Fruit fly (Drosophila melanogaster): ENCODE measurements around the gene Brd7-9.
A peak's percentile ranks its signal among the peaks of the same experiment; 100 is the strongest.

Brd7-9 gene

dm6 chr2L:7779785-7780184 is 2.9 kb upstream of the Brd7-9 start, which contains the start of gene Uro:
Gene Uro (plus strand): TSS chr2L:7780085.
- TF ChIP-seq CG17801 (GFP tag; optimal IDR thresholded peaks at IDR 0.05; ENCODE audit: partially characterized antibody) = no peak

dm6 chr2L:7781165-7781564 is 1.5 kb upstream of the Brd7-9 start, which contains the start of gene CG7164:
Gene CG7164 (plus strand): TSS chr2L:7781465.
- no peak for TF ChIP-seq CG17801 (GFP tag; optimal IDR thresholded peaks at IDR 0.05; ENCODE audit: partially characterized antibody)

dm6 chr2L:7788952-7789466 is 6.3 kb downstream of the Brd7-9 start:
- TF ChIP-seq CG17801 (GFP tag; optimal IDR thresholded peaks at IDR 0.05; ENCODE audit: partially characterized antibody) = no peak

dm6 chr2L:7790081-7790447 is 7.4 kb downstream of the Brd7-9 start:
- TF ChIP-seq CG17801 (GFP tag; optimal IDR thresholded peaks at IDR 0.05; ENCODE audit: partially characterized antibody) = no peak

dm6 chr2L:7790448-7791355 is 8.0 kb downstream of the Brd7-9 start, which contains the start of gene CG7149:
Gene CG7149 (minus strand): TSS chr2L:7790557.
- TF ChIP-seq CG17801 (GFP tag; optimal IDR thresholded peaks at IDR 0.05; ENCODE audit: partially characterized antibody) = peak; percentile 38

dm6 chr2L:7791356-7791738 is 8.7 kb downstream of the Brd7-9 start:
- no peak for TF ChIP-seq CG17801 (GFP tag; optimal IDR thresholded peaks at IDR 0.05; ENCODE audit: partially characterized antibody)

- peak; percentile 1 for TF ChIP-seq CG17801 (GFP tag; optimal IDR thresholded peaks at IDR 0.05; ENCODE audit: partially characterized antibody)
Observed at dm6 chr2L:7794689-7795475, 12.2 kb downstream of the Brd7-9 start.

dm6 chr2L:7795859-7796258 is 13.2 kb downstream of the Brd7-9 start, which contains the start of gene LKRSDH:
Gene LKRSDH (minus strand): TSS chr2L:7795959.
- TF ChIP-seq CG17801 (GFP tag; optimal IDR thresholded peaks at IDR 0.05; ENCODE audit: partially characterized antibody) = no peak

dm6 chr2L:7799804-7800433 is 17.3 kb downstream of the Brd7-9 start, which contains the start of the genes Herp and r2d2:
Gene Herp (minus strand): TSS chr2L:7800058.
Gene r2d2 (plus strand): TSS chr2L:7800147.
- peak; percentile 89 for TF ChIP-seq CG17801 (GFP tag; optimal IDR thresholded peaks at IDR 0.05; ENCODE audit: partially characterized antibody)

dm6 chr2L:7807563-7807962 is 24.9 kb downstream of the Brd7-9 start:
- no peak for TF ChIP-seq CG17801 (GFP tag; optimal IDR thresholded peaks at IDR 0.05; ENCODE audit: partially characterized antibody)

- no peak for TF ChIP-seq CG17801 (GFP tag; optimal IDR thresholded peaks at IDR 0.05; ENCODE audit: partially characterized antibody)
Observed at dm6 chr2L:7808886-7809698, 26.4 kb downstream of the Brd7-9 start.

- no peak for TF ChIP-seq CG17801 (GFP tag; optimal IDR thresholded peaks at IDR 0.05; ENCODE audit: partially characterized antibody)
Observed at dm6 chr2L:7809699-7810088, 27.0 kb downstream of the Brd7-9 start.

dm6 chr2L:7810519-7810918 is 27.9 kb downstream of the Brd7-9 start, which contains the start of gene Cdc14:
Gene Cdc14 (minus strand): TSS chr2L:7810703.
- peak; percentile 59 for TF ChIP-seq CG17801 (GFP tag; optimal IDR thresholded peaks at IDR 0.05; ENCODE audit: partially characterized antibody)
